Worm (Caenorhabditis elegans): ENCODE data around the gene fbxc-24.

DNA sequence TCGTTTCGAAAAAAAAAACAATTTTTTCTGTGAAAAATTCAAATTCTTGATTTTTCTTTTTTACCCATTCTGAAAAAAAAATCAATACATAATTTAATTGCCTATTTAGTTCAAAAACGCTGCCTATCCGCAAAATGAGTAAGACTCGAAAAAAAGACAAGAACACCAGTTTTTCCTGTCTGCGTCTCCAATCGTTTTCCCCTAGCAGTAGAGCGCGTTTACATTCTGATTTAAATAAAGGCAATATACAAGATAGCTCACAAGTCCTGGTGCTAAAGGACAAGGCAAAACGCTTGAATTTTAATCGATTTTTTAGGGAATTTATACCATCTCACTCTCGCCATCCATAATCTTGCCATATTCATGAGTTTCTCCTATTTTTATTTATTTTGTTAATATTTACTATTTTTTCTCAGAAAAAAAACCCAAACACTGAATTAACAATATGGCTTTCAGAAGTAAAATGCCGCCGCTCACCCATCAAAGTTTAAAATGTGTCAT, 3.8 kb upstream of the fbxc-24 start, which contains the start of gene fbxc-33:
- TF ChIP-seq B0035.1 (tag; optimal IDR thresholded peaks at IDR 0.05) (no peak), unc-62 (GFP tag; optimal IDR thresholded peaks at IDR 0.05) (no peak), egrh-3 (GFP tag; IDR thresholded peaks at IDR 0.05) (no peak), snpc-4 (GFP tag; optimal IDR thresholded peaks at IDR 0.05) (no peak), snpc-4 (tag; optimal IDR thresholded peaks at IDR 0.05) (no peak), mel-28 (tag; optimal IDR thresholded peaks at IDR 0.05; ENCODE audit: borderline replicate concordance) (no peak), mxl-1 (tag; optimal IDR thresholded peaks at IDR 0.05) (no peak), Y67H2A.10 (GFP tag; conservative IDR thresholded peaks at IDR 0.05) (no peak), F37B4.10 (GFP tag; IDR thresholded peaks at IDR 0.05) (no peak), nfya-1 (tag; optimal IDR thresholded peaks at IDR 0.05; ENCODE audit: borderline replicate concordance, insufficient read depth) (no peak)
